Worm (Caenorhabditis elegans): Measurements from ENCODE around the gene Y73B6BL.288.

Gene Y73B6BL.288

DNA sequence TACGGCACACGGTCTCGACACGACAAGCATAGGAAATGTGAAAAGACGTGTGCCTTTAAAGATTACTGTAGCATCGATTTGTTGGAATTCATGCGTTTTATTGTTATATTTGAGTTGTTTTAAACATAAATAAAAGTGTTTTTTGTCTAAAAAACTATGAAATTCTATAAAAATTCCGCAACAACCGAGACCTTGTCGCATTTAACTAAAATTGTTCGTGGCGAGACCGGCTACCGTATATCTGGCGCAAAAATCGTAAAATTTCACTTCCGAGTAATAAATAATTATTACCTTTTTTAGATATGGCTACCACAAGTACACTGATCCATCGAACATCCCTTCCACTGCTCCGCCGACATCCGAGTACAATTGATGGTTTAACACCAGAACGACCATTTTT, 5.0 kb downstream of the Y73B6BL.288 start, which contains the start of gene ipla-6:
Gene ipla-6 (plus strand): TSS at position 301 of the 400 bp plus-strand sequence.
- TF ChIP-seq ceh-82 (tag; optimal IDR thresholded peaks at IDR 0.05) = no peak
- TF ChIP-seq fos-1 (tag; optimal IDR thresholded peaks at IDR 0.05) = no peak
- no peak for TF ChIP-seq nhr-76 (tag; optimal IDR thresholded peaks at IDR 0.05)
- no peak for TF ChIP-seq mdl-1 (tag; optimal IDR thresholded peaks at IDR 0.05)
- no peak for TF ChIP-seq pqm-1 (tag; optimal IDR thresholded peaks at IDR 0.05)
- no peak for TF ChIP-seq egl-5 (tag; optimal IDR thresholded peaks at IDR 0.05)
- no peak for TF ChIP-seq elt-2 (tag; optimal IDR thresholded peaks at IDR 0.05)
- TF ChIP-seq unc-62 (GFP tag; optimal IDR thresholded peaks at IDR 0.05) = no peak

DNA sequence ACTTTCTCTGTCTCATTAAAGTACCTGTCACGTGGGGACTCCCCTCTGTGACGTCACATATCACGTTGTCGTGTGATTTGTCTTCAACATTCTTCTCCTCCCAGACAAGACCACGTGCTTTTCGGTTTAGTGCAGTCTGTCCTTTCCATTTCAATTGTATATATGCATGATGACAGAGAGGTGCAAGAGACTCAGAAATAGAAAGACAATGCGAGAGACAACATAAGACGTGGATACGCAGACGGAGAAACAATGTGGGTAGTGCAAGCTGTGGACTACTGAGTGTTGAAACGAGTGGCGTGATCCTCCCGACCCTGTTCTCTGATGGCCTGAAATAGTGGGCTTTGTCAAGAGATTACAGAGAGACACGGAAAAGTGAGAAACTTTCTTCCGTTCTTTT, 5.6 kb downstream of the Y73B6BL.288 start:
- TF ChIP-seq nhr-67 (tag; optimal IDR thresholded peaks at IDR 0.05) (no peak), ztf-4 (tag; optimal IDR thresholded peaks at IDR 0.05) (peak; percentile 83), nhr-12 (tag; optimal IDR thresholded peaks at IDR 0.05) (no peak), nhr-76 (tag; optimal IDR thresholded peaks at IDR 0.05) (no peak), nhr-28 (tag; optimal IDR thresholded peaks at IDR 0.05) (no peak), hmg-11 (tag; optimal IDR thresholded peaks at IDR 0.05) (peak; percentile 86), nhr-237 (tag; optimal IDR thresholded peaks at IDR 0.05) (no peak), fos-1 (tag; optimal IDR thresholded peaks at IDR 0.05) (peak; percentile 41), unc-62 (GFP tag; optimal IDR thresholded peaks at IDR 0.05) (peak; percentile 84), nhr-11 (tag; optimal IDR thresholded peaks at IDR 0.05) (peak; percentile 68), egl-5 (tag; optimal IDR thresholded peaks at IDR 0.05) (peak; percentile 85), pqm-1 (tag; optimal IDR thresholded peaks at IDR 0.05) (peak; percentile 94), nhr-23 (tag; optimal IDR thresholded peaks at IDR 0.05) (peak; percentile 98), lin-15B (tag; optimal IDR thresholded peaks at IDR 0.05) (peak; percentile 56), skn-1 (tag; optimal IDR thresholded peaks at IDR 0.05) (peak; percentile 95), fkh-10 (GFP tag; optimal IDR thresholded peaks at IDR 0.05) (no peak), unc-39 (tag; optimal IDR thresholded peaks at IDR 0.05) (no peak), pha-4 (tag; optimal IDR thresholded peaks at IDR 0.05) (peak; percentile 96), ceh-16 (tag; optimal IDR thresholded peaks at IDR 0.05) (no peak), lsy-12 (tag; optimal IDR thresholded peaks at IDR 0.05) (peak; percentile 93), nhr-77 (tag; optimal IDR thresholded peaks at IDR 0.05) (no peak), ZK546.5 (tag; optimal IDR thresholded peaks at IDR 0.05) (no peak), jun-1 (tag; optimal IDR thresholded peaks at IDR 0.05) (peak; percentile 95), ceh-9 (tag; optimal IDR thresholded peaks at IDR 0.05) (no peak), R02D3.7 (tag; optimal IDR thresholded peaks at IDR 0.05) (peak; percentile 81), zag-1 (tag; optimal IDR thresholded peaks at IDR 0.05) (no peak), tbx-2 (tag; optimal IDR thresholded peaks at IDR 0.05) (peak; percentile 92), egl-27 (tag; optimal IDR thresholded peaks at IDR 0.05) (peak; percentile 14), eor-1 (tag; optimal IDR thresholded peaks at IDR 0.05) (peak; percentile 12 to 57), lin-39 (tag; optimal IDR thresholded peaks at IDR 0.05) (peak; percentile 49), nfya-1 (tag; optimal IDR thresholded peaks at IDR 0.05; ENCODE audit: insufficient read depth) (peak; percentile 94), ama-1 (optimal IDR thresholded peaks at IDR 0.05) (peak; percentile 61), daf-12 (tag; optimal IDR thresholded peaks at IDR 0.05) (no peak), elt-2 (tag; optimal IDR thresholded peaks at IDR 0.05) (peak; percentile 94), mdl-1 (tag; optimal IDR thresholded peaks at IDR 0.05) (peak; percentile 98), ztf-11 (tag; optimal IDR thresholded peaks at IDR 0.05) (no peak), mml-1 (tag; optimal IDR thresholded peaks at IDR 0.05) (peak; percentile 34), elt-3 (tag; optimal IDR thresholded peaks at IDR 0.05) (peak in 1 of 3 experiments; percentile 34), nhr-25 (tag; optimal IDR thresholded peaks at IDR 0.05) (peak; percentile 99), fkh-2 (tag; optimal IDR thresholded peaks at IDR 0.05) (no peak), ceh-82 (tag; optimal IDR thresholded peaks at IDR 0.05) (no peak), aly-2 (tag; optimal IDR thresholded peaks at IDR 0.05) (no peak), snpc-4 (tag; optimal IDR thresholded peaks at IDR 0.05) (peak; percentile 62), sea-2 (GFP tag; optimal IDR thresholded peaks at IDR 0.05) (peak; percentile 23), ceh-28 (tag; optimal IDR thresholded peaks at IDR 0.05) (peak; percentile 71), elt-1 (tag; optimal IDR thresholded peaks at IDR 0.05) (peak; percentile 69), nhr-43 (tag; optimal IDR thresholded peaks at IDR 0.05; ENCODE audit: poor library complexity, severe bottlenecking) (peak; percentile 96)
